Worm (Caenorhabditis elegans) whole organism, late embryonic: Measurements from ENCODE around the gene F39E9.6.

ENCODE experiments used
- C08G9.2 ChIP-seq: sonication (generic microtip); optimal IDR thresholded peaks from 2 replicates; lab custom pipeline; 2016; ENCODE audit warnings: mild to moderate bottlenecking, missing genetic modification characterization, moderate library complexity, missing compliant biosample characterization
- ahr-1 ChIP-seq: sonication (generic microtip); optimal IDR thresholded peaks from 2 replicates; lab custom pipeline; 2016; ENCODE audit warnings: missing genetic modification characterization, missing compliant biosample characterization
- ama-1 ChIP-seq: fragments of 150-350 bp; optimal IDR thresholded peaks from 2 replicates; lab custom pipeline; 2014
- ceh-19 ChIP-seq: fragments of 200-800 bp; sonication (Bioruptor generic); optimal IDR thresholded peaks from 2 replicates; lab custom pipeline; 2018; ENCODE audit warnings: mild to moderate bottlenecking, missing genetic modification characterization, missing compliant biosample characterization
- eyg-1 ChIP-seq: sonication (generic microtip); optimal IDR thresholded peaks from 2 replicates; lab custom pipeline; 2016; ENCODE audit warnings: missing genotype, missing genetic modification characterization, missing compliant biosample characterization
- fkh-10 ChIP-seq: fragments of 150-350 bp; optimal IDR thresholded peaks from 2 replicates; lab custom pipeline; 2014; ENCODE audit warnings: missing biosample characterization, missing genetic modification reagents, missing genetic modification characterization
- gmeb-2 ChIP-seq: sonication (generic microtip); optimal IDR thresholded peaks from 2 replicates; lab custom pipeline; 2016; ENCODE audit warnings: missing genetic modification characterization, inconsistent platforms, missing compliant biosample characterization
- hlh-30 ChIP-seq: sonication (generic microtip); optimal IDR thresholded peaks from 2 replicates; lab custom pipeline; 2017; ENCODE audit warnings: antibody characterized with exemption, missing genetic modification characterization, missing compliant biosample characterization; ENCODE audit not compliant: insufficient read depth
- pag-3 ChIP-seq: sonication (generic microtip); optimal IDR thresholded peaks from 2 replicates; lab custom pipeline; 2016; ENCODE audit warnings: missing compliant biosample characterization, missing genetic modification characterization, borderline replicate concordance
- rnt-1 ChIP-seq: sonication (generic microtip); optimal IDR thresholded peaks from 2 replicates; lab custom pipeline; 2016; ENCODE audit warnings: missing genetic modification characterization, missing compliant biosample characterization
- syd-9 ChIP-seq: sonication (generic microtip); optimal IDR thresholded peaks from 2 replicates; lab custom pipeline; 2016; ENCODE audit warnings: mild to moderate bottlenecking, missing genetic modification characterization, moderate library complexity, missing compliant biosample characterization

ce11 chrII:3295193-3295592 is 18.1 kb downstream of the F39E9.6 start, which contains the start of gene btb-17:
- TF ChIP-seq syd-9 (tag; lab: Kevin White, UChicago) (no peak), ahr-1 (no peak), ceh-19 (GFP tag; lab: Kevin White, UChicago) (no peak), rnt-1 (tag; lab: Kevin White, UChicago) (no peak), eyg-1 (no peak), ama-1 (lab: Kevin White, UChicago) (no peak), gmeb-2 (tag; lab: Kevin White, UChicago) (no peak), fkh-10 (GFP tag; lab: Kevin White, UChicago) (no peak), pag-3 (no peak), C08G9.2 (tag; lab: Kevin White, UChicago) (no peak), hlh-30 (tag; lab: Kevin White, UChicago) (no peak)
